Fruit fly (Drosophila melanogaster) whole organism, larva: ENCODE results near the gene Ser6.

ENCODE experiments used
- noc ChIP-seq: fragments of 200-800 bp; sonication (Bioruptor generic); optimal IDR thresholded peaks from 3 replicates; lab custom pipeline; 2019; ENCODE audit warnings: missing biosample characterization, mild to moderate bottlenecking, missing genetic modification characterization, moderate library complexity

Gene Ser6

dm6 chrX:20963405-20963804 is at the start of gene Ser6:
Gene Ser6, minus strand, starts transcription at chrX:20963505.
- no peak for TF ChIP-seq noc

- no peak for TF ChIP-seq noc
Observed at dm6 chrX:21010541-21010940, 47.2 kb upstream of the Ser6 start.

- no peak for TF ChIP-seq noc
Observed at dm6 chrX:20984386-20984785, 21.1 kb upstream of the Ser6 start, which contains the start of gene CG11666. Gene CG11666, plus strand, starts transcription at chrX:20984686.

- TF ChIP-seq noc = no peak
Observed at dm6 chrX:20977986-20978385, 14.7 kb upstream of the Ser6 start, which contains the start of gene CG44426. Gene CG44426, plus strand, starts transcription at chrX:20978286.

dm6 chrX:20965369-20966040 is 2.2 kb upstream of the Ser6 start, which contains the start of gene CG1304:
Gene CG1304, minus strand, starts transcription at chrX:20965419.
- no peak for TF ChIP-seq noc

dm6 chrX:20948268-20948667 is 15.0 kb downstream of the Ser6 start:
- no peak for TF ChIP-seq noc

- TF ChIP-seq noc = no peak
Observed at dm6 chrX:20934530-20934929, 28.8 kb downstream of the Ser6 start, which contains the start of gene Npc1b. Gene Npc1b, plus strand, starts transcription at chrX:20934869.

- TF ChIP-seq noc = no peak
Observed at dm6 chrX:20933459-20933858, 29.8 kb downstream of the Ser6 start, which contains the start of gene CG11227. Gene CG11227, minus strand, starts transcription at chrX:20933559.

- TF ChIP-seq noc = no peak
Observed at dm6 chrX:20926950-20927349, 36.4 kb downstream of the Ser6 start, which contains the start of gene shakB. Gene shakB, minus strand, starts transcription at chrX:20927050.

- no peak for TF ChIP-seq noc
Observed at dm6 chrX:20925858-20926257, 37.4 kb downstream of the Ser6 start.

dm6 chrX:20924951-20925350 is 38.4 kb downstream of the Ser6 start:
- TF ChIP-seq noc = no peak

dm6 chrX:20923787-20924186 is 39.5 kb downstream of the Ser6 start:
- no peak for TF ChIP-seq noc

- no peak for TF ChIP-seq noc
Observed at dm6 chrX:20916436-20916835, 46.9 kb downstream of the Ser6 start.
